Worm (Caenorhabditis elegans) whole organism, L4 larva: Measurements from ENCODE around the gene R09A8.5.

ENCODE experiments used
- D1046.2 ChIP-seq: fragments of 200-800 bp; sonication (Bioruptor generic); IDR thresholded peaks from 2 replicates; pipeline ENCODE4 v1.3.6; 2022; ENCODE audit warnings: missing genetic modification characterization, missing compliant biosample characterization
- T26A8.4 ChIP-seq: fragments of 200-800 bp; sonication (Bioruptor generic); IDR thresholded peaks from 2 replicates; pipeline ENCODE4 v1.3.6; 2022; ENCODE audit warnings: missing genetic modification characterization, missing compliant biosample characterization
- Y105C5A.15 ChIP-seq: fragments of 200-800 bp; sonication (Bioruptor generic); IDR thresholded peaks from 2 replicates; pipeline ENCODE4 v1.3.6; 2022; ENCODE audit warnings: missing genetic modification characterization, missing compliant biosample characterization
- Y48G9A.11 ChIP-seq: fragments of 200-800 bp; sonication (Bioruptor generic); IDR thresholded peaks from 2 replicates; pipeline ENCODE4 v1.3.6; 2022; ENCODE audit warnings: missing genetic modification reagents, missing genetic modification characterization, missing compliant biosample characterization
- Y75B8A.6 ChIP-seq: fragments of 200-800 bp; sonication (Bioruptor generic); IDR thresholded peaks from 2 replicates; pipeline ENCODE4 v1.3.6; 2022; ENCODE audit warnings: missing genetic modification reagents, missing genetic modification characterization, missing compliant biosample characterization
- aha-1 ChIP-seq: fragments of 150-350 bp; peaks from one replicate; lab custom pipeline; 2014; ENCODE audit warnings: missing biosample characterization, missing genetic modification characterization
- aly-2 ChIP-seq: sonication (generic microtip); optimal IDR thresholded peaks from 2 replicates; lab custom pipeline; 2018; ENCODE audit warnings: missing biosample characterization, missing genetic modification characterization
- arid-1 ChIP-seq: fragments of 200-800 bp; sonication (Bioruptor generic); conservative IDR thresholded peaks from 2 replicates; pipeline ENCODE4 v1.3.6; 2022; ENCODE audit warnings: missing genetic modification reagents, missing genetic modification characterization, missing compliant biosample characterization
- attf-4 ChIP-seq: sonication (generic microtip); optimal IDR thresholded peaks from 3 replicates; lab custom pipeline; 2017; ENCODE audit warnings: missing biosample characterization, missing genetic modification characterization
- ceh-32 ChIP-seq: sonication (generic microtip); optimal IDR thresholded peaks from 2 replicates; lab custom pipeline; 2016; ENCODE audit warnings: mild to moderate bottlenecking, missing genetic modification characterization, missing compliant biosample characterization; ENCODE audit not compliant: poor library complexity
- ceh-44 ChIP-seq: fragments of 200-800 bp; sonication (Bioruptor generic); IDR thresholded peaks from 2 replicates; pipeline ENCODE4 v1.3.6; 2022; ENCODE audit warnings: missing genetic modification reagents, missing genetic modification characterization, missing compliant biosample characterization
- ceh-82 ChIP-seq: sonication (generic microtip); optimal IDR thresholded peaks from 2 replicates; lab custom pipeline; 2017; ENCODE audit warnings: missing biosample characterization, missing genetic modification characterization
- ctbp-1 ChIP-seq: fragments of 200-800 bp; sonication (Bioruptor generic); IDR thresholded peaks from 2 replicates; pipeline ENCODE4 v1.3.6; 2022; ENCODE audit warnings: missing genetic modification reagents, missing genetic modification characterization, missing compliant biosample characterization
- daf-16 ChIP-seq, 3 experiments: sonication (generic microtip); optimal IDR thresholded peaks; 2 replicates each; lab custom pipeline; 2016 to 2017; ENCODE audit warnings: missing genetic modification characterization in 3 of 3, missing genetic modification reagents in 3 of 3, mild to moderate bottlenecking in 2 of 3, missing compliant biosample characterization in 2 of 3, missing biosample characterization in 1 of 3, moderate library complexity in 1 of 3
- daf-19 ChIP-seq: fragments of 200-800 bp; sonication (Bioruptor generic); conservative IDR thresholded peaks from 2 replicates; pipeline ENCODE4 v1.3.6; 2022; ENCODE audit warnings: missing genetic modification characterization, missing compliant biosample characterization
- daf-8 ChIP-seq: fragments of 200-800 bp; sonication (Bioruptor generic); IDR thresholded peaks from 2 replicates; pipeline ENCODE4 v1.3.6; 2022; ENCODE audit warnings: missing genetic modification characterization, missing compliant biosample characterization
- dmd-6 ChIP-seq: fragments of 200-800 bp; sonication (Bioruptor generic); IDR thresholded peaks from 2 replicates; pipeline ENCODE4 v1.3.6; 2022; ENCODE audit warnings: missing genetic modification reagents, missing genetic modification characterization, missing compliant biosample characterization
- dmd-8 ChIP-seq: fragments of 200-800 bp; sonication (Bioruptor generic); IDR thresholded peaks from 2 replicates; pipeline ENCODE4 v1.3.6; 2022; ENCODE audit warnings: missing genetic modification characterization, missing compliant biosample characterization
- egl-27 ChIP-seq: sonication (generic microtip); optimal IDR thresholded peaks from 3 replicates; lab custom pipeline; 2017; ENCODE audit warnings: missing biosample characterization, missing genetic modification reagents, missing genetic modification characterization
- egl-43 ChIP-seq: fragments of 200-800 bp; sonication (Bioruptor generic); IDR thresholded peaks from 2 replicates; pipeline ENCODE4 v1.3.6; 2022; ENCODE audit warnings: missing genetic modification reagents, missing genetic modification characterization, missing compliant biosample characterization
- fkh-10 ChIP-seq: fragments of 150-350 bp; optimal IDR thresholded peaks from 2 replicates; lab custom pipeline; 2014; ENCODE audit warnings: missing biosample characterization, missing genetic modification reagents, missing genetic modification characterization
- hif-1 ChIP-seq, 2 experiments: sonication (generic microtip); optimal IDR thresholded peaks; 2 replicates each; lab custom pipeline; 2016 to 2017; ENCODE audit warnings: missing compliant biosample characterization in 2 of 2, missing genetic modification characterization in 2 of 2, missing genetic modification reagents in 2 of 2, missing genotype in 2 of 2, mild to moderate bottlenecking in 1 of 2
- hlh-11 ChIP-seq: fragments of 200-800 bp; sonication (Bioruptor generic); optimal IDR thresholded peaks from 2 replicates; lab custom pipeline; 2018; ENCODE audit warnings: mild to moderate bottlenecking, missing genetic modification characterization, missing compliant biosample characterization
- hlh-30 ChIP-seq: sonication (generic microtip); optimal IDR thresholded peaks from 2 replicates; lab custom pipeline; 2017; ENCODE audit warnings: antibody characterized with exemption, mild to moderate bottlenecking, missing genetic modification characterization, missing compliant biosample characterization; ENCODE audit not compliant: insufficient read depth
- hmg-1.1 ChIP-seq: fragments of 200-800 bp; sonication (Bioruptor generic); IDR thresholded peaks from 2 replicates; pipeline ENCODE4 v1.3.6; 2022; ENCODE audit warnings: missing genetic modification reagents, missing genetic modification characterization, missing compliant biosample characterization
- lim-7 ChIP-seq: fragments of 200-800 bp; sonication (Bioruptor generic); IDR thresholded peaks from 2 replicates; pipeline ENCODE4 v1.3.6; 2022; ENCODE audit warnings: missing genetic modification characterization, missing compliant biosample characterization
- lin-1 ChIP-seq: fragments of 200-800 bp; sonication (Bioruptor generic); IDR thresholded peaks from 2 replicates; pipeline ENCODE4 v1.3.6; 2022; ENCODE audit warnings: missing genetic modification reagents, missing genetic modification characterization, missing compliant biosample characterization
- mdl-1 ChIP-seq, 2 experiments: fragments of 150-350 bp in 1 of 2; sonication (generic microtip) in 1 of 2; optimal IDR thresholded peaks; 2 replicates each; lab custom pipeline; 2014 to 2017; ENCODE audit warnings: missing biosample characterization in 2 of 2, missing genetic modification characterization in 2 of 2
- mdt-29 ChIP-seq: fragments of 200-800 bp; sonication (Bioruptor generic); IDR thresholded peaks from 2 replicates; pipeline ENCODE4 v1.3.6; 2022; ENCODE audit warnings: missing genetic modification reagents, missing genetic modification characterization, missing compliant biosample characterization
- mep-1 ChIP-seq: fragments of 150-350 bp; sonication (generic microtip); optimal IDR thresholded peaks from 3 replicates; lab custom pipeline; 2014; ENCODE audit warnings: missing biosample characterization, missing genetic modification characterization
- mxl-3 ChIP-seq: fragments of 200-800 bp; sonication (Bioruptor generic); optimal IDR thresholded peaks from 2 replicates; lab custom pipeline; 2018; ENCODE audit warnings: mild to moderate bottlenecking, missing genetic modification characterization, missing compliant biosample characterization
- nhr-10 ChIP-seq: fragments of 150-350 bp; optimal IDR thresholded peaks from 2 replicates; lab custom pipeline; 2014; ENCODE audit warnings: missing biosample characterization, missing genetic modification characterization
- nhr-102 ChIP-seq: sonication (generic microtip); optimal IDR thresholded peaks from 2 replicates; lab custom pipeline; 2016; ENCODE audit warnings: mild to moderate bottlenecking, missing genetic modification characterization, moderate library complexity, missing compliant biosample characterization
- nhr-237 ChIP-seq: sonication (generic microtip); optimal IDR thresholded peaks from 2 replicates; lab custom pipeline; 2017; ENCODE audit warnings: missing biosample characterization, missing genetic modification characterization
- nhr-41 ChIP-seq: fragments of 200-800 bp; sonication (Bioruptor generic); IDR thresholded peaks from 2 replicates; pipeline ENCODE4 v1.3.6; 2022; ENCODE audit warnings: missing genetic modification reagents, missing genetic modification characterization, missing compliant biosample characterization
- pha-4 ChIP-seq, 2 experiments: fragments of 150-350 bp in 1 of 2; fragments of 200-800 bp in 1 of 2; sonication (Bioruptor generic) in 1 of 2; IDR thresholded peaks in 1 of 2; optimal IDR thresholded peaks in 1 of 2; 2 replicates each; pipeline versions ENCODE4 v1.3.6 to Lab custom; 2014 to 2022; ENCODE audit warnings: missing genetic modification characterization in 2 of 2, missing genetic modification reagents in 2 of 2, missing biosample characterization in 1 of 2, missing compliant biosample characterization in 1 of 2
- rbr-2 ChIP-seq: sonication (generic microtip); optimal IDR thresholded peaks from 2 replicates; lab custom pipeline; 2016; ENCODE audit warnings: missing genotype, missing genetic modification characterization, missing compliant biosample characterization
- set-16 ChIP-seq: fragments of 200-800 bp; sonication (Bioruptor generic); IDR thresholded peaks from 2 replicates; pipeline ENCODE4 v1.3.6; 2022; ENCODE audit warnings: missing genetic modification reagents, missing genetic modification characterization, missing compliant biosample characterization
- skn-1 ChIP-seq: fragments of 150-350 bp; optimal IDR thresholded peaks from 2 replicates; lab custom pipeline; 2014; ENCODE audit warnings: missing biosample characterization, missing genetic modification characterization
- spr-3 ChIP-seq: fragments of 200-800 bp; sonication (Bioruptor generic); optimal IDR thresholded peaks from 2 replicates; lab custom pipeline; 2018; ENCODE audit warnings: mild to moderate bottlenecking, missing genetic modification characterization, missing compliant biosample characterization
- unc-39 ChIP-seq: sonication (generic microtip); optimal IDR thresholded peaks from 2 replicates; lab custom pipeline; 2017; ENCODE audit warnings: missing biosample characterization, missing genetic modification characterization
- zfp-2 ChIP-seq: sonication (generic microtip); optimal IDR thresholded peaks from 2 replicates; lab custom pipeline; 2016; ENCODE audit warnings: mild to moderate bottlenecking, missing genetic modification characterization, missing compliant biosample characterization
- zfp-3 ChIP-seq: fragments of 200-800 bp; sonication (Bioruptor generic); conservative IDR thresholded peaks from 2 replicates; pipeline ENCODE4 v1.3.6; 2022; ENCODE audit warnings: missing genetic modification reagents, missing genetic modification characterization, missing compliant biosample characterization

R09A8.5 gene

DNA sequence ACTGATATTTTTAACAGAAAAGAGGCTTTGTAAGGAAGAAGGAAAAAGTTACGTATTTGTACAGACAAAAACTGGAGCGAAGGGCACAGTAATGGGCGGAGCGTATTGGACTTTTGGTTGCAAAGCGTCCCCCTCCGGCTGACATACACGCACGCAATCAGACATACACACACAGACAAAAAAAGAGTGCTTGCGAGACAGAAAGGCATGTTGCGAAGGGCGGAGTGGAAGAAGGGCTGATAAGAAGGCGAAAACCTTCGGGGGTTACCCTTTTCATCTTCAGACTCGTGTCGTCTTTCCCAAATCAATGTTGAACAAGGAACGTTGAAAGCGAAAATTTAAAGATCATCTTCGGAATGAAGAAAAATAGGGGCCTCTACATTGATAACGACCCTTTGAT lies 9.8 kb downstream of the R09A8.5 start (continued):
- TF ChIP-seq ceh-32 (tag; lab: Kevin White, UChicago), result no peak
- TF ChIP-seq nhr-41 (GFP tag; lab: Robert Waterston, UW), result 0 out of 2 replicates have a peak, but pooled peaks have one; percentile 23
- TF ChIP-seq lim-7 (GFP tag; lab: Robert Waterston, UW), result no peak
- TF ChIP-seq Y105C5A.15 (GFP tag; lab: Robert Waterston, UW), result no peak
- peak; percentile 80 to 92 for TF ChIP-seq mdl-1 (tag; optimal IDR thresholded peaks at IDR 0.05; lab: Kevin White, UChicago)
- peak; percentile 65 for TF ChIP-seq mep-1 (tag; lab: Kevin White, UChicago)

DNA sequence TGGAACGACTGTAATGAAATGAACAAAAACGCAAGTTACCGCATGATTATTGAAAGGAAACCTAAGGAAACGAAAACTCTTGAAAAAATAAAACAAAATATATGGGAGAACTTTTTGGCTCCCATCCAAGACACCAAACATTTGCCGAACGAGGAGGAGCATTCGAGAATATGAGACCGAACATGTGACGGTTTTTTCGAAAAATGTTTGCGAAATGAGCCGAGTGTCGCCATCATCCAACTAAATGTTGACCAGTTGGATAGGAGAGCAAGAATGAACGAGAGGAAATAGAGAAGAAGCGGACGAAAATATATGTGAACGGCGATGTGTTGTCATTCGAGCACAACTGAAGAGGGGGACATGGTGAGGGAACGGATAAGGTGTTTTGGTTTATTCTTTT lies 10.4 kb downstream of the R09A8.5 start:
- TF ChIP-seq zfp-2 (tag; lab: Kevin White, UChicago) (no peak), lim-7 (GFP tag; lab: Robert Waterston, UW) (no peak), daf-16 (GFP tag; optimal IDR thresholded peaks at IDR 0.05; lab: Kevin White, UChicago) (peak in 1 of 2 experiments; percentile 13), daf-16 (tag; optimal IDR thresholded peaks at IDR 0.05; lab: Kevin White, UChicago) (no peak), ceh-44 (GFP tag; lab: Robert Waterston, UW) (no peak), ceh-82 (tag; lab: Kevin White, UChicago) (no peak), dmd-8 (GFP tag; lab: Robert Waterston, UW) (no peak), hlh-30 (peak; percentile 38), daf-8 (no peak), mdt-29 (no peak), unc-39 (tag; lab: Kevin White, UChicago) (no peak), arid-1 (GFP tag; lab: Robert Waterston, UW) (no peak), pha-4 (GFP tag; IDR thresholded peaks at IDR 0.05; lab: Robert Waterston, UW) (no peak), pha-4 (tag; optimal IDR thresholded peaks at IDR 0.05; lab: Kevin White, UChicago) (peak; percentile 83), Y75B8A.6 (GFP tag; lab: Robert Waterston, UW) (no peak)

DNA sequence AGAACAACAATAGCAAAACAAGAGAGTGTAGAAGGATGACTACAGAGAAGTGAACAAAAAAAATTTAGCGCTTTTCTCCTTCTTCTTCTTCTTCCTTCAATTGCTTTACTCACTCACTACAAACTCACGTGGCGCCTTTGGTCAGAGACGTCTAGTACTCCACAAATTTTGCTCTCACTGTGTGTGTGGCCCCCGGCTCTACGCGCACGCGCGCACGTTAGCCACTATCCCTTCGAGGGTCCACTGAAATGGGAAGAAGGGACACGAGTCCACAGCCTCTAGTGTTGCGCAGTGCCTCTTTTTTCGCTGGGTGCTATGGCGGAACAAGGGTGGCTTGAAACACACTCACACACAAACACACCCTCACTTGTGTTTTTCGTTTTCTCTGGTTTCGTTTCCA lies 11.1 kb downstream of the R09A8.5 start:
- peak; percentile 4 for TF ChIP-seq mxl-3 (GFP tag; lab: Kevin White, UChicago)
- TF ChIP-seq egl-43, result peak; percentile 54; the same call in 1 of the 2 replicates
- TF ChIP-seq mdl-1 (tag; optimal IDR thresholded peaks at IDR 0.05; lab: Kevin White, UChicago), result peak; percentile 63 to 84
- TF ChIP-seq egl-27, result no peak
- no peak for TF ChIP-seq nhr-237
- 0 out of 2 replicates have a peak, but pooled peaks have one; percentile 19 for TF ChIP-seq lin-1
- no peak for TF ChIP-seq aly-2 (tag; lab: Kevin White, UChicago)
- TF ChIP-seq nhr-10 (tag; lab: Kevin White, UChicago), result no peak
- TF ChIP-seq aha-1, result peak; percentile 87
- TF ChIP-seq ceh-44 (GFP tag; lab: Robert Waterston, UW), result no peak
- TF ChIP-seq hlh-30, result peak; percentile 77
- no peak for TF ChIP-seq spr-3
- peak; percentile 61 for TF ChIP-seq set-16 (GFP tag; lab: Robert Waterston, UW)
- no peak for TF ChIP-seq T26A8.4 (GFP tag; lab: Robert Waterston, UW)
- no peak for TF ChIP-seq nhr-102 (tag; lab: Kevin White, UChicago)
- peak; percentile 74 for TF ChIP-seq fkh-10 (GFP tag; lab: Kevin White, UChicago)
- peak in 1 of 2 experiments; percentile 18 for TF ChIP-seq hif-1 (tag; optimal IDR thresholded peaks at IDR 0.05; lab: Kevin White, UChicago)
- no peak for TF ChIP-seq unc-39 (tag; lab: Kevin White, UChicago)
- no peak for TF ChIP-seq daf-19 (GFP tag; lab: Robert Waterston, UW)
- TF ChIP-seq attf-4, result no peak
- peak; percentile 71 for TF ChIP-seq hmg-1.1
- peak; percentile 18 for TF ChIP-seq hlh-11 (tag; lab: Kevin White, UChicago)
- TF ChIP-seq ctbp-1 (GFP tag; lab: Robert Waterston, UW), result no peak
- TF ChIP-seq Y48G9A.11 (GFP tag; lab: Robert Waterston, UW), result peak; percentile 28; the same call in 1 of the 2 replicates
- peak; percentile 22 for TF ChIP-seq rbr-2 (tag; lab: Kevin White, UChicago)
- no peak for TF ChIP-seq skn-1
- no peak for TF ChIP-seq D1046.2 (GFP tag; lab: Robert Waterston, UW)
- peak; percentile 8; the same call in 1 of the 2 replicates for TF ChIP-seq dmd-6 (GFP tag; lab: Robert Waterston, UW)
- TF ChIP-seq zfp-3, result no peak
- peak; percentile 33 for TF ChIP-seq mep-1 (tag; lab: Kevin White, UChicago)
